Worm (Caenorhabditis elegans): Measurements from ENCODE around the gene F58A4.1.

DNA sequence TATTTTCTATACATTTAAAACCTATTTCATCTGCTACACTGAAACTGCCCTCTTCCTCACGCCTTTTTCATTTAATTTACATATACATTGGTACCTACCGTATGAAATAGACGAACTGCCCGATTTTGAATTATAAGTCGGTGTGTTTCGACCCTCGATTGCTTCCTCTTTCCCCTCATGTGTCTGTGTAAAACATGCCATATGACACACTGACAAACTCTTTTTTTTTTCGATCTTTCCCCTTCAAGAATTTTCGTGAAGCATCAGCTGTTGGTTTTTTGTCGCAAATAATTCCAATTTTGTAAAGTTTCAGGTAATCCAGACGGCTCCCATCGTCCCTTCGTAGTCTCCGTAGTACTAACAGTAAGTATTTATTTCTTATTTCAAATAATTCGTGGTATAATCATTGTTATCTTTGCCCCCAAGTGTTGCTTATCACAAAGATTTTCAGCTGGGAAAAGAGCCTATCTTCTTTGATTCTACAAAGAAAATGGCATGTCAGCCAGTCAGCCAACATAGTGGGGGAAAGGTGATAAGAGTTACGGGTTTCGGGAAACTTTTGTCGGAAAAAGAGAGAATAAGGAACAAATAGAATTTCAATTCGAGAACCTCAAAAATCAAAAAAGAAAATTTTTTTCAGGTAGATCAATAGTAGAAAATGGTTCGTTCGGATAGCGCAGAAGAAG is 23.7 kb downstream of the F58A4.1 start:
- no peak for TF ChIP-seq ama-1 (optimal IDR thresholded peaks at IDR 0.05)
- no peak for TF ChIP-seq hmbx-1 (tag; optimal IDR thresholded peaks at IDR 0.05)
- TF ChIP-seq flt-1 (GFP tag; IDR thresholded peaks at IDR 0.05): no peak
- TF ChIP-seq aly-1 (tag; optimal IDR thresholded peaks at IDR 0.05): no peak
- no peak for TF ChIP-seq tra-4 (tag; optimal IDR thresholded peaks at IDR 0.05)
- no peak for TF ChIP-seq F13C5.2 (tag; optimal IDR thresholded peaks at IDR 0.05)
- TF ChIP-seq ceh-36 (tag; optimal IDR thresholded peaks at IDR 0.05): no peak

All from whole organism, early embryonic.